Worm (Caenorhabditis elegans) whole organism, L1 larva: ENCODE measurements around the gene F42A9.8.
A peak's percentile ranks its signal among the peaks of the same experiment; 100 is the strongest.

ENCODE experiments used
- C04F5.9 ChIP-seq: sonication (generic microtip); optimal IDR thresholded peaks from 2 replicates; lab custom pipeline; 2016; ENCODE audit warnings: missing genetic modification characterization, missing compliant biosample characterization
- C16A3.4 ChIP-seq: fragments of 150-350 bp; optimal IDR thresholded peaks from 2 replicates; lab custom pipeline; 2014; ENCODE audit warnings: missing biosample characterization, missing genetic modification characterization
- C34B4.2 ChIP-seq: sonication (generic microtip); optimal IDR thresholded peaks from 2 replicates; lab custom pipeline; 2017; ENCODE audit warnings: mild to moderate bottlenecking, missing genetic modification characterization, missing compliant biosample characterization
- F16B12.6 ChIP-seq: fragments of 150-350 bp; optimal IDR thresholded peaks from 2 replicates; lab custom pipeline; 2014; ENCODE audit warnings: missing biosample characterization, missing genetic modification characterization
- Y116A8C.19 ChIP-seq: sonication (generic microtip); optimal IDR thresholded peaks from 2 replicates; lab custom pipeline; 2016; ENCODE audit warnings: missing compliant biosample characterization, missing genetic modification characterization, borderline replicate concordance
- aha-1 ChIP-seq: fragments of 150-350 bp; optimal IDR thresholded peaks from 2 replicates; lab custom pipeline; 2014; ENCODE audit warnings: missing biosample characterization, missing genetic modification characterization
- blmp-1 ChIP-seq: fragments of 150-350 bp; optimal IDR thresholded peaks from 2 replicates; lab custom pipeline; 2014; ENCODE audit warnings: missing biosample characterization, missing genetic modification characterization
- ceh-82 ChIP-seq, 3 experiments: fragments of 150-350 bp in 1 of 3; sonication (generic microtip) in 2 of 3; optimal IDR thresholded peaks; 2 replicates each; lab custom pipeline; 2014 to 2017; ENCODE audit warnings: missing biosample characterization in 3 of 3, missing genetic modification characterization in 3 of 3
- ceh-90 ChIP-seq: sonication (generic microtip); optimal IDR thresholded peaks from 2 replicates; lab custom pipeline; 2016; ENCODE audit warnings: missing genetic modification characterization, missing compliant biosample characterization
- ces-1 ChIP-seq: fragments of 150-350 bp; optimal IDR thresholded peaks from 2 replicates; lab custom pipeline; 2014; ENCODE audit warnings: missing biosample characterization, missing genetic modification reagents, missing genetic modification characterization
- dsc-1 ChIP-seq: sonication (generic microtip); optimal IDR thresholded peaks from 2 replicates; lab custom pipeline; 2016; ENCODE audit warnings: mild to moderate bottlenecking, missing genetic modification characterization, missing compliant biosample characterization
- egl-13 ChIP-seq: sonication (generic microtip); optimal IDR thresholded peaks from 2 replicates; lab custom pipeline; 2016; ENCODE audit warnings: missing genotype, missing genetic modification reagents, missing genetic modification characterization, missing compliant biosample characterization
- egl-27 ChIP-seq, 2 experiments: fragments of 150-350 bp in 1 of 2; sonication (generic microtip); optimal IDR thresholded peaks; 3 replicates each; lab custom pipeline; 2017 to 2018; ENCODE audit warnings: missing biosample characterization in 2 of 2, missing genetic modification characterization in 2 of 2, missing genetic modification reagents in 2 of 2
- elt-3 ChIP-seq, 6 experiments: fragments of 150-350 bp in 1 of 6; sonication (generic microtip); optimal IDR thresholded peaks; 2 replicates each; lab custom pipeline; 2017 to 2018; ENCODE audit warnings: missing biosample characterization in 6 of 6, missing genetic modification characterization in 6 of 6, inconsistent platforms in 1 of 6
- ets-5 ChIP-seq: fragments of 200-800 bp; sonication (Bioruptor generic); IDR thresholded peaks from 2 replicates; pipeline ENCODE4 v1.3.6; 2022; ENCODE audit warnings: missing genetic modification characterization, missing compliant biosample characterization
- fkh-4 ChIP-seq: sonication (generic microtip); optimal IDR thresholded peaks from 2 replicates; lab custom pipeline; 2016; ENCODE audit warnings: missing compliant biosample characterization, missing genetic modification characterization, borderline replicate concordance
- fkh-8 ChIP-seq: sonication (generic microtip); optimal IDR thresholded peaks from 2 replicates; lab custom pipeline; 2016; ENCODE audit warnings: mild to moderate bottlenecking, missing genetic modification characterization, missing compliant biosample characterization
- fos-1 ChIP-seq: fragments of 150-350 bp; optimal IDR thresholded peaks from 2 replicates; lab custom pipeline; 2014; ENCODE audit warnings: missing biosample characterization, missing genetic modification characterization
- hlh-17 ChIP-seq: fragments of 200-800 bp; sonication (Bioruptor generic); optimal IDR thresholded peaks from 2 replicates; lab custom pipeline; 2018; ENCODE audit warnings: missing genetic modification characterization, mild to moderate bottlenecking, missing compliant biosample characterization, moderate library complexity, borderline replicate concordance
- irx-1 ChIP-seq: sonication (generic microtip); optimal IDR thresholded peaks from 2 replicates; lab custom pipeline; 2016; ENCODE audit warnings: missing genetic modification characterization, missing compliant biosample characterization
- isw-1 ChIP-seq: fragments of 200-800 bp; sonication (Bioruptor generic); IDR thresholded peaks from 2 replicates; pipeline ENCODE4 v1.3.6; 2022; ENCODE audit warnings: missing genetic modification characterization, missing compliant biosample characterization
- lin-13 ChIP-seq: fragments of 150-350 bp; optimal IDR thresholded peaks from 2 replicates; lab custom pipeline; 2014; ENCODE audit warnings: missing biosample characterization, missing genetic modification reagents, missing genetic modification characterization
- lin-15B ChIP-seq: fragments of 150-350 bp; sonication (generic microtip); optimal IDR thresholded peaks from 3 replicates; lab custom pipeline; 2014; ENCODE audit warnings: missing biosample characterization, missing genetic modification characterization
- lin-35 ChIP-seq, 2 experiments: fragments of 150-350 bp; optimal IDR thresholded peaks; 2 replicates each; lab custom pipeline; 2014; ENCODE audit warnings: missing biosample characterization in 2 of 2, missing genetic modification characterization in 2 of 2, missing genetic modification reagents in 2 of 2
- lin-39 ChIP-seq: fragments of 150-350 bp; optimal IDR thresholded peaks from 2 replicates; lab custom pipeline; 2014; ENCODE audit warnings: missing biosample characterization, missing genetic modification reagents, missing genetic modification characterization
- mdl-1 ChIP-seq, 2 experiments: fragments of 150-350 bp; optimal IDR thresholded peaks; 2 replicates each; lab custom pipeline; 2014 to 2017; ENCODE audit warnings: missing biosample characterization in 2 of 2, missing genetic modification characterization in 2 of 2, inconsistent platforms in 1 of 2
- mef-2 ChIP-seq: fragments of 150-350 bp; optimal IDR thresholded peaks from 2 replicates; lab custom pipeline; 2014; ENCODE audit warnings: missing biosample characterization, missing genetic modification characterization
- mep-1 ChIP-seq: fragments of 150-350 bp; optimal IDR thresholded peaks from 2 replicates; lab custom pipeline; 2014; ENCODE audit warnings: missing biosample characterization, missing genetic modification characterization
- nhr-19 ChIP-seq: fragments of 200-800 bp; sonication (Bioruptor generic); conservative IDR thresholded peaks from 2 replicates; pipeline ENCODE4 v1.3.6; 2022; ENCODE audit warnings: missing genetic modification characterization, missing compliant biosample characterization
- nhr-20 ChIP-seq: sonication (generic microtip); optimal IDR thresholded peaks from 2 replicates; lab custom pipeline; 2016; ENCODE audit warnings: mild to moderate bottlenecking, missing genetic modification characterization, missing compliant biosample characterization
- nhr-237 ChIP-seq: fragments of 150-350 bp; optimal IDR thresholded peaks from 2 replicates; lab custom pipeline; 2014; ENCODE audit warnings: missing biosample characterization, missing genetic modification characterization
- nhr-47 ChIP-seq: sonication (generic microtip); optimal IDR thresholded peaks from 2 replicates; lab custom pipeline; 2016; ENCODE audit warnings: mild to moderate bottlenecking, missing genetic modification characterization, moderate library complexity, missing compliant biosample characterization
- nhr-85 ChIP-seq: sonication (generic microtip); peaks from one replicate; lab custom pipeline; 2016; ENCODE audit warnings: missing genetic modification characterization, inconsistent platforms, missing compliant biosample characterization
- nhr-90 ChIP-seq: sonication (generic microtip); optimal IDR thresholded peaks from 2 replicates; lab custom pipeline; 2016; ENCODE audit warnings: mild to moderate bottlenecking, missing genetic modification characterization, missing compliant biosample characterization; ENCODE audit not compliant: poor library complexity
- pqm-1 ChIP-seq: sonication (generic microtip); optimal IDR thresholded peaks from 3 replicates; lab custom pipeline; 2017; ENCODE audit warnings: missing biosample characterization, missing genetic modification characterization
- rnt-1 ChIP-seq: sonication (generic microtip); optimal IDR thresholded peaks from 2 replicates; lab custom pipeline; 2016; ENCODE audit warnings: mild to moderate bottlenecking, missing genetic modification characterization, moderate library complexity, missing compliant biosample characterization
- skn-1 ChIP-seq: fragments of 150-350 bp; optimal IDR thresholded peaks from 2 replicates; lab custom pipeline; 2014; ENCODE audit warnings: missing biosample characterization, missing genetic modification characterization
- snu-23 ChIP-seq: sonication (generic microtip); optimal IDR thresholded peaks from 2 replicates; lab custom pipeline; 2016; ENCODE audit warnings: missing genetic modification characterization, missing compliant biosample characterization
- sptf-1 ChIP-seq: fragments of 150-350 bp; optimal IDR thresholded peaks from 2 replicates; lab custom pipeline; 2014; ENCODE audit warnings: missing biosample characterization, missing genetic modification characterization
- sup-37 ChIP-seq: fragments of 200-800 bp; sonication (Bioruptor generic); optimal IDR thresholded peaks from 2 replicates; lab custom pipeline; 2018; ENCODE audit warnings: mild to moderate bottlenecking, missing genetic modification characterization, missing compliant biosample characterization
- tlp-1 ChIP-seq: fragments of 150-350 bp; optimal IDR thresholded peaks from 2 replicates; lab custom pipeline; 2014; ENCODE audit warnings: missing biosample characterization, missing genetic modification characterization
- xbp-1 ChIP-seq: sonication (generic microtip); optimal IDR thresholded peaks from 2 replicates; lab custom pipeline; 2016; ENCODE audit warnings: missing genetic modification characterization, missing compliant biosample characterization
- zip-4 ChIP-seq: fragments of 200-800 bp; sonication (Bioruptor generic); optimal IDR thresholded peaks from 2 replicates; lab custom pipeline; 2018; ENCODE audit warnings: mild to moderate bottlenecking, missing genetic modification characterization, moderate library complexity, missing compliant biosample characterization
- ztf-4 ChIP-seq: fragments of 150-350 bp; optimal IDR thresholded peaks from 2 replicates; lab custom pipeline; 2014; ENCODE audit warnings: missing biosample characterization, missing genetic modification characterization

Gene F42A9.8

DNA sequence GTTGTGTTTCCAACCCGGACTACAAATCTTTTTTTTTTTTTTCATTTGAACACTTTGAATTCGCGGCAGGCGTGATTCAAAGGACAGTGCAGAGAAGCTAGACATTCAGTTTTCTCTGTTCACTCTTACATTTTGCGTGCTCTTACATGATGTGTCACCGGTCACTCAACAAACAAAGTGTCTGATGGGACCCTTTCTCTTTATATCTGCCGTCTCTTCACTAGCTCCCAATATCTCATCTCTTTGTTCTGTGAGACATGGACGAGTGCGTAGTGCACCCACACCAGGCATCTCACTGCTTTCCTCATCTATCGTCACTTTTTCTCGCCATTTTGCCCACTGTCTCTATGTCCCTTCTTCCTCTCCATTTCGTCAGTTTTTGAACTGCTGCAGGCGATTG lies 31.5 kb downstream of the F42A9.8 start (continued):
- TF ChIP-seq ztf-4 (tag; lab: Kevin White, UChicago) (peak; percentile 28), dsc-1 (tag; lab: Kevin White, UChicago) (no peak), hlh-17 (GFP tag; lab: Kevin White, UChicago) (no peak), lin-35 (GFP tag; optimal IDR thresholded peaks at IDR 0.05; lab: Kevin White, UChicago) (peak; percentile 23 to 40), ces-1 (GFP tag; lab: Kevin White, UChicago) (no peak), tlp-1 (tag; lab: Kevin White, UChicago) (no peak), lin-39 (tag; lab: Kevin White, UChicago) (peak; percentile 49), lin-15B (tag; lab: Kevin White, UChicago) (peak; percentile 55), nhr-237 (tag; lab: Kevin White, UChicago) (no peak), nhr-90 (tag; lab: Kevin White, UChicago) (no peak), C16A3.4 (tag; lab: Kevin White, UChicago) (no peak), egl-13 (tag; lab: Kevin White, UChicago) (no peak), aha-1 (no peak), Y116A8C.19 (tag; lab: Kevin White, UChicago) (no peak), fos-1 (tag; lab: Kevin White, UChicago) (peak; percentile 4), isw-1 (no peak; the same call in 1 of the 2 replicates), lin-13 (GFP tag; lab: Kevin White, UChicago) (peak; percentile 44), sup-37 (GFP tag; lab: Kevin White, UChicago) (no peak), nhr-85 (tag; lab: Kevin White, UChicago) (peak; percentile 81), mep-1 (tag; lab: Kevin White, UChicago) (peak; percentile 5), nhr-47 (tag; lab: Kevin White, UChicago) (peak; percentile 14), elt-3 (tag; optimal IDR thresholded peaks at IDR 0.05; lab: Kevin White, UChicago) (no peak), blmp-1 (tag; lab: Kevin White, UChicago) (peak; percentile 34), skn-1 (tag; lab: Kevin White, UChicago) (no peak), mef-2 (tag; lab: Kevin White, UChicago) (no peak), ceh-82 (tag; optimal IDR thresholded peaks at IDR 0.05; lab: Kevin White, UChicago) (peak in 2 of 3 experiments; percentile 42 to 50), nhr-20 (tag; lab: Kevin White, UChicago) (peak; percentile 37), xbp-1 (tag; lab: Kevin White, UChicago) (peak; percentile 38), zip-4 (GFP tag; lab: Kevin White, UChicago) (no peak), snu-23 (GFP tag; lab: Kevin White, UChicago) (peak; percentile 58), fkh-8 (tag; lab: Kevin White, UChicago) (no peak), fkh-4 (tag; lab: Kevin White, UChicago) (no peak), rnt-1 (peak; percentile 86), ceh-90 (tag; lab: Kevin White, UChicago) (no peak), C04F5.9 (no peak), mdl-1 (tag; optimal IDR thresholded peaks at IDR 0.05; lab: Kevin White, UChicago) (no peak), egl-27 (tag; optimal IDR thresholded peaks at IDR 0.05; lab: Kevin White, UChicago) (peak in 1 of 2 experiments; percentile 70), nhr-19 (GFP tag; lab: Robert Waterston, UW) (peak; percentile 47), F16B12.6 (no peak), C34B4.2 (tag; lab: Kevin White, UChicago) (no peak), irx-1 (tag; lab: Kevin White, UChicago) (peak; percentile 3), ets-5 (GFP tag; lab: Robert Waterston, UW) (no peak), sptf-1 (tag; lab: Kevin White, UChicago) (no peak), pqm-1 (no peak)
